Worm (Caenorhabditis elegans) whole organism, L2 larva: ENCODE results near the gene Y41C4A.11.

ENCODE experiments used
- R02D3.7 ChIP-seq: fragments of 150-350 bp; optimal IDR thresholded peaks from 2 replicates; lab custom pipeline; 2014; ENCODE audit warnings: missing biosample characterization, missing genetic modification characterization
- egl-27 ChIP-seq: sonication (generic microtip); optimal IDR thresholded peaks from 3 replicates; lab custom pipeline; 2017; ENCODE audit warnings: missing biosample characterization, missing genetic modification reagents, missing genetic modification characterization
- elt-3 ChIP-seq: sonication (generic microtip); optimal IDR thresholded peaks from 2 replicates; lab custom pipeline; 2017; ENCODE audit warnings: missing biosample characterization, missing genetic modification characterization
- fos-1 ChIP-seq: fragments of 150-350 bp; optimal IDR thresholded peaks from 2 replicates; lab custom pipeline; 2014; ENCODE audit warnings: missing biosample characterization, missing genetic modification characterization
- lsy-2 ChIP-seq, 2 experiments: fragments of 150-350 bp in 1 of 2; sonication (generic microtip) in 1 of 2; optimal IDR thresholded peaks; 2 replicates each; lab custom pipeline; 2014 to 2017; ENCODE audit warnings: missing biosample characterization in 2 of 2, missing genetic modification characterization in 2 of 2
- nhr-129 ChIP-seq: fragments of 150-350 bp; optimal IDR thresholded peaks from 2 replicates; lab custom pipeline; 2014; ENCODE audit warnings: missing biosample characterization, missing genetic modification characterization
- nhr-25 ChIP-seq: fragments of 150-350 bp; sonication (generic microtip); optimal IDR thresholded peaks from 3 replicates; lab custom pipeline; 2014; ENCODE audit warnings: missing biosample characterization, missing genetic modification characterization
- nhr-77 ChIP-seq: fragments of 150-350 bp; optimal IDR thresholded peaks from 2 replicates; lab custom pipeline; 2014; ENCODE audit warnings: missing biosample characterization, missing genetic modification characterization
- sem-4 ChIP-seq: fragments of 150-350 bp; optimal IDR thresholded peaks from 2 replicates; lab custom pipeline; 2014; ENCODE audit warnings: missing biosample characterization, missing genetic modification reagents, missing genetic modification characterization
- snpc-4 ChIP-seq: fragments of 150-350 bp; optimal IDR thresholded peaks from 2 replicates; lab custom pipeline; 2014; ENCODE audit warnings: missing biosample characterization, missing genetic modification characterization
- ztf-4 ChIP-seq: fragments of 150-350 bp; optimal IDR thresholded peaks from 2 replicates; lab custom pipeline; 2014; ENCODE audit warnings: missing biosample characterization, missing genetic modification characterization

- TF ChIP-seq elt-3 (tag; lab: Kevin White, UChicago) (no peak), nhr-129 (no peak), lsy-2 (tag; optimal IDR thresholded peaks at IDR 0.05; lab: Kevin White, UChicago) (no peak), sem-4 (no peak), snpc-4 (tag; lab: Kevin White, UChicago) (no peak), egl-27 (tag; lab: Kevin White, UChicago) (no peak), fos-1 (no peak), nhr-77 (tag; lab: Kevin White, UChicago) (no peak), nhr-25 (tag; lab: Kevin White, UChicago) (no peak), R02D3.7 (tag; lab: Kevin White, UChicago) (no peak), ztf-4 (no peak)
Measured at ce11 chrIII:11683790-11684189, 35.9 kb upstream of the Y41C4A.11 start.
